Worm (Caenorhabditis elegans) whole organism, L2 larva: ENCODE results near the gene F38E11.9.

ENCODE experiments used
- C34F6.9 ChIP-seq: fragments of 150-350 bp; optimal IDR thresholded peaks from 2 replicates; lab custom pipeline; 2014; ENCODE audit warnings: missing biosample characterization, missing genetic modification characterization
- R02D3.7 ChIP-seq: fragments of 150-350 bp; optimal IDR thresholded peaks from 2 replicates; lab custom pipeline; 2014; ENCODE audit warnings: missing biosample characterization, missing genetic modification characterization
- Y55F3AM.14 ChIP-seq: fragments of 200-800 bp; sonication (Bioruptor generic); optimal IDR thresholded peaks from 2 replicates; lab custom pipeline; 2018; ENCODE audit warnings: mild to moderate bottlenecking, missing genetic modification characterization, missing compliant biosample characterization
- ZK546.5 ChIP-seq: sonication (generic microtip); optimal IDR thresholded peaks from 2 replicates; lab custom pipeline; 2017; ENCODE audit warnings: missing biosample characterization, missing genetic modification characterization
- alr-1 ChIP-seq: fragments of 150-350 bp; optimal IDR thresholded peaks from 2 replicates; lab custom pipeline; 2014; ENCODE audit warnings: missing biosample characterization, missing genetic modification characterization
- ama-1 ChIP-seq: fragments of 150-350 bp; optimal IDR thresholded peaks from 2 replicates; lab custom pipeline; 2018; ENCODE audit warnings: inconsistent platforms
- blmp-1 ChIP-seq: sonication (generic microtip); optimal IDR thresholded peaks from 2 replicates; lab custom pipeline; 2017; ENCODE audit warnings: missing genetic modification characterization, mild to moderate bottlenecking, missing compliant biosample characterization, antibody characterized with exemption, moderate library complexity; ENCODE audit not compliant: insufficient read depth
- ceh-16 ChIP-seq: fragments of 150-350 bp; optimal IDR thresholded peaks from 2 replicates; lab custom pipeline; 2014; ENCODE audit warnings: missing biosample characterization, missing genetic modification characterization
- ceh-82 ChIP-seq: fragments of 150-350 bp; optimal IDR thresholded peaks from 2 replicates; lab custom pipeline; 2014; ENCODE audit warnings: missing biosample characterization, missing genetic modification characterization
- crh-2 ChIP-seq: sonication (generic microtip); optimal IDR thresholded peaks from 2 replicates; lab custom pipeline; 2017; ENCODE audit warnings: missing biosample characterization, missing genetic modification characterization
- egl-27 ChIP-seq: sonication (generic microtip); optimal IDR thresholded peaks from 3 replicates; lab custom pipeline; 2017; ENCODE audit warnings: missing biosample characterization, missing genetic modification reagents, missing genetic modification characterization
- fos-1 ChIP-seq: fragments of 150-350 bp; optimal IDR thresholded peaks from 2 replicates; lab custom pipeline; 2014; ENCODE audit warnings: missing biosample characterization, missing genetic modification characterization
- gmeb-1 ChIP-seq: fragments of 150-350 bp; optimal IDR thresholded peaks from 2 replicates; lab custom pipeline; 2014; ENCODE audit warnings: missing biosample characterization, missing genetic modification characterization
- lin-11 ChIP-seq: fragments of 150-350 bp; sonication (generic microtip); optimal IDR thresholded peaks from 2 replicates; lab custom pipeline; 2014; ENCODE audit warnings: missing biosample characterization, missing genetic modification characterization, inconsistent platforms, mixed read lengths
- lin-13 ChIP-seq: fragments of 150-350 bp; optimal IDR thresholded peaks from 2 replicates; lab custom pipeline; 2014; ENCODE audit warnings: missing biosample characterization, missing genetic modification reagents, missing genetic modification characterization
- lsy-2 ChIP-seq, 2 experiments: fragments of 150-350 bp in 1 of 2; sonication (generic microtip) in 1 of 2; optimal IDR thresholded peaks; 2 replicates each; lab custom pipeline; 2014 to 2017; ENCODE audit warnings: missing biosample characterization in 2 of 2, missing genetic modification characterization in 2 of 2
- nhr-10 ChIP-seq: sonication (generic microtip); optimal IDR thresholded peaks from 2 replicates; lab custom pipeline; 2017; ENCODE audit warnings: missing biosample characterization, missing genetic modification characterization
- nhr-129 ChIP-seq: fragments of 150-350 bp; optimal IDR thresholded peaks from 2 replicates; lab custom pipeline; 2014; ENCODE audit warnings: missing biosample characterization, missing genetic modification characterization
- nhr-23 ChIP-seq: fragments of 150-350 bp; optimal IDR thresholded peaks from 2 replicates; lab custom pipeline; 2014; ENCODE audit warnings: missing biosample characterization, missing genetic modification reagents, missing genetic modification characterization
- nhr-237 ChIP-seq: fragments of 150-350 bp; optimal IDR thresholded peaks from 2 replicates; lab custom pipeline; 2014; ENCODE audit warnings: missing biosample characterization, missing genetic modification characterization
- nhr-25 ChIP-seq: fragments of 150-350 bp; sonication (generic microtip); optimal IDR thresholded peaks from 3 replicates; lab custom pipeline; 2014; ENCODE audit warnings: missing biosample characterization, missing genetic modification characterization
- nhr-6 ChIP-seq: fragments of 150-350 bp; optimal IDR thresholded peaks from 2 replicates; lab custom pipeline; 2014; ENCODE audit warnings: missing biosample characterization, missing genetic modification characterization
- peb-1 ChIP-seq: fragments of 150-350 bp; optimal IDR thresholded peaks from 2 replicates; lab custom pipeline; 2014; ENCODE audit warnings: missing biosample characterization, missing genetic modification characterization
- skn-1 ChIP-seq: sonication (generic microtip); optimal IDR thresholded peaks from 2 replicates; lab custom pipeline; 2017; ENCODE audit warnings: missing biosample characterization, missing genetic modification characterization
- sma-3 ChIP-seq: sonication (generic microtip); optimal IDR thresholded peaks from 2 replicates; lab custom pipeline; 2016; ENCODE audit warnings: missing genetic modification reagents, missing genetic modification characterization, missing compliant biosample characterization
- sma-9 ChIP-seq, 2 experiments: fragments of 150-350 bp in 1 of 2; sonication (generic microtip) in 1 of 2; optimal IDR thresholded peaks; 2 replicates each; lab custom pipeline; 2014 to 2016; ENCODE audit warnings: missing genetic modification characterization in 2 of 2, mild to moderate bottlenecking in 1 of 2, missing biosample characterization in 1 of 2, missing compliant biosample characterization in 1 of 2, missing genetic modification reagents in 1 of 2, moderate library complexity in 1 of 2
- unc-39 ChIP-seq: fragments of 150-350 bp; optimal IDR thresholded peaks from 2 replicates; lab custom pipeline; 2014; ENCODE audit warnings: missing biosample characterization, missing genetic modification characterization
- unc-55 ChIP-seq: fragments of 150-350 bp; sonication (generic microtip); optimal IDR thresholded peaks from 3 replicates; lab custom pipeline; 2014; ENCODE audit warnings: missing biosample characterization, missing genetic modification reagents, missing genetic modification characterization
- zag-1 ChIP-seq: fragments of 150-350 bp; optimal IDR thresholded peaks from 2 replicates; lab custom pipeline; 2014; ENCODE audit warnings: missing biosample characterization, missing genetic modification characterization
- ztf-1 ChIP-seq: fragments of 200-800 bp; sonication (Bioruptor generic); conservative IDR thresholded peaks from 2 replicates; pipeline ENCODE4 v1.3.6; 2022; ENCODE audit warnings: missing genetic modification characterization, missing compliant biosample characterization
- ztf-11 ChIP-seq: sonication (generic microtip); optimal IDR thresholded peaks from 2 replicates; lab custom pipeline; 2017; ENCODE audit warnings: missing biosample characterization, missing genetic modification characterization
- ztf-4 ChIP-seq: fragments of 150-350 bp; optimal IDR thresholded peaks from 2 replicates; lab custom pipeline; 2014; ENCODE audit warnings: missing biosample characterization, missing genetic modification characterization

Gene F38E11.9

ce11 chrIV:9408004-9408403 lies 35.8 kb downstream of the F38E11.9 start, which contains the start of gene F56D5.5:
F56D5.5 (minus strand) TSS chrIV:9408104.
- TF ChIP-seq C34F6.9 (tag; lab: Kevin White, UChicago), result no peak
- TF ChIP-seq sma-3 (GFP tag; lab: Kevin White, UChicago), result no peak
- no peak for TF ChIP-seq ceh-82
- TF ChIP-seq zag-1 (tag; lab: Kevin White, UChicago), result no peak
- no peak for TF ChIP-seq unc-55 (GFP tag; lab: Kevin White, UChicago)
- TF ChIP-seq gmeb-1 (tag; lab: Kevin White, UChicago), result no peak
- no peak for TF ChIP-seq ztf-4 (tag; lab: Kevin White, UChicago)
- no peak for TF ChIP-seq lsy-2 (tag; optimal IDR thresholded peaks at IDR 0.05; lab: Kevin White, UChicago)
- TF ChIP-seq lin-13 (GFP tag; lab: Kevin White, UChicago), result no peak
- TF ChIP-seq ZK546.5 (tag; lab: Kevin White, UChicago), result no peak
- TF ChIP-seq nhr-129 (tag; lab: Kevin White, UChicago), result no peak
- TF ChIP-seq nhr-6 (tag; lab: Kevin White, UChicago), result no peak
- no peak for TF ChIP-seq nhr-10
- no peak for TF ChIP-seq crh-2
- no peak for TF ChIP-seq alr-1 (tag; lab: Kevin White, UChicago)
- no peak for TF ChIP-seq peb-1 (tag; lab: Kevin White, UChicago)
- TF ChIP-seq nhr-237 (tag; lab: Kevin White, UChicago), result no peak
- no peak for TF ChIP-seq unc-39 (tag; lab: Kevin White, UChicago)
- no peak for TF ChIP-seq ceh-16
- no peak for TF ChIP-seq lin-11 (tag; lab: Kevin White, UChicago)
- TF ChIP-seq, all 48 proteins: peak for 0

- TF ChIP-seq lsy-2 (tag; optimal IDR thresholded peaks at IDR 0.05; lab: Kevin White, UChicago) (peak in 1 of 2 experiments; percentile 9), C34F6.9 (tag; lab: Kevin White, UChicago) (peak; percentile 14), egl-27 (tag; lab: Kevin White, UChicago) (no peak), gmeb-1 (tag; lab: Kevin White, UChicago) (peak; percentile 88)
Observed at ce11 chrIV:9403761-9404420, 39.9 kb downstream of the F38E11.9 start.

DNA sequence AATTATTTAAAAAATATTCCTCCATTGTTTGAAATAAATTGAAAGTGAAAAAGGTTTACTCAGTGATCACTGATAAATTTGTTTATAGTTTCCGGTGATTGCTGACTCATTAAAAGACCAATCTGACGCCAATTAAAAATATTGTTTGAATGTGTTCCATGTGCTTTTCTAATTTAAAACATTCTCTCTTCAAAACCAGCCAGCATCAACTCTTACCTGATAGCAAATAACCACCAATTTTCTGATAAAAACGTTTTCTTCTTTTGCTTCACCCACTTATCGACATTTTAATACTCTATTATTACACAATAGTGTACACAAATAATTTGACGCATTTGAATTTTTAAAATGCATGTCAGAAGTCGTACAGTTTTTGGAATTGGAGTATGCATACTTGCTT lies 42.1 kb downstream of the F38E11.9 start, which contains the start of gene F56D5.6:
Gene F56D5.6 (plus strand): TSS at position 208 of the 400 bp plus-strand sequence.
- TF ChIP-seq ama-1 (lab: Kevin White, UChicago), result no peak
- peak; percentile 9 for TF ChIP-seq gmeb-1 (tag; lab: Kevin White, UChicago)
- no peak for TF ChIP-seq nhr-237 (tag; lab: Kevin White, UChicago)
- peak; percentile 73 for TF ChIP-seq fos-1 (tag; lab: Kevin White, UChicago)
- peak; percentile 34 for TF ChIP-seq sma-9 (GFP tag; optimal IDR thresholded peaks at IDR 0.05; lab: Kevin White, UChicago)
- TF ChIP-seq sma-9 (tag; optimal IDR thresholded peaks at IDR 0.05; lab: Kevin White, UChicago), result no peak

ce11 chrIV:9398512-9398911 lies 45.3 kb downstream of the F38E11.9 start, which contains the start of gene F56D5.2:
F56D5.2 (minus strand) TSS chrIV:9398612.
- TF ChIP-seq ztf-11 (tag; lab: Kevin White, UChicago) (no peak), R02D3.7 (tag; lab: Kevin White, UChicago) (no peak), nhr-23 (tag; lab: Kevin White, UChicago) (no peak), nhr-237 (tag; lab: Kevin White, UChicago) (no peak), Y55F3AM.14 (GFP tag; lab: Kevin White, UChicago) (no peak), ZK546.5 (tag; lab: Kevin White, UChicago) (no peak), ztf-1 (no peak), nhr-6 (tag; lab: Kevin White, UChicago) (no peak), nhr-25 (tag; lab: Kevin White, UChicago) (no peak), skn-1 (tag; lab: Kevin White, UChicago) (no peak), C34F6.9 (tag; lab: Kevin White, UChicago) (no peak), blmp-1 (tag; lab: Kevin White, UChicago) (no peak)

DNA sequence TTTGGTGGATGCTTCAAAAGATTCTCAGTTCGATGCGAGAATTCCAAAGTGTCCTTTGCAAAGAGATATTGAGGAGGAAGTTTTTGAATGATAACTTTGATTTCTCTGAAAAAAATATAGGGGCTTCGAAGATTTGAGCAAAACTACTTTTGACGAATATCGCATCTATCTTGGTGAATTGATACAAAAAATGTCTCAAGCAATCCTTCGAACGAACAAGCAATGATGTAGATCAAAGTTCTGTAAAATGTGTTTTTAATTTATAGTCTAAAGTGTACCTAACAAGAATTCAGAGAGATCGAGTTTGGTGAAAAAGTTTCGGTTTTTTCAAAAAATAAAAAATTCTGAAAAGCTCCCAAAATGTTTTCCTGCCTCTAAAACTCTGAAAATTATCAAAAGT lies 46.6 kb downstream of the F38E11.9 start, which contains the start of gene F56D5.3:
Gene F56D5.3 (plus strand): TSS at position 301 of the 400 bp plus-strand sequence.
- no peak for TF ChIP-seq ztf-4 (tag; lab: Kevin White, UChicago)
- TF ChIP-seq, all 48 proteins: peak for 0
